Worm (Caenorhabditis elegans) whole organism, L1 larva: Measurements from ENCODE around the gene igeg-2.

ENCODE experiments used
- C16A3.4 ChIP-seq: fragments of 150-350 bp; optimal IDR thresholded peaks from 2 replicates; lab custom pipeline; 2014; ENCODE audit warnings: missing biosample characterization, missing genetic modification characterization
- ceh-8 ChIP-seq: fragments of 200-800 bp; sonication (Bioruptor generic); optimal IDR thresholded peaks from 2 replicates; lab custom pipeline; 2018; ENCODE audit warnings: mild to moderate bottlenecking, missing genetic modification characterization, moderate library complexity, missing compliant biosample characterization
- elt-2 ChIP-seq: sonication (generic microtip); optimal IDR thresholded peaks from 2 replicates; lab custom pipeline; 2016; ENCODE audit warnings: missing genetic modification characterization, mild to moderate bottlenecking, inconsistent platforms, missing compliant biosample characterization, missing genetic modification reagents
- hlh-17 ChIP-seq: fragments of 200-800 bp; sonication (Bioruptor generic); optimal IDR thresholded peaks from 2 replicates; lab custom pipeline; 2018; ENCODE audit warnings: missing genetic modification characterization, mild to moderate bottlenecking, missing compliant biosample characterization, moderate library complexity, borderline replicate concordance
- lsy-2 ChIP-seq, 2 experiments: fragments of 150-350 bp; optimal IDR thresholded peaks; 2 replicates each; lab custom pipeline; 2014; ENCODE audit warnings: missing biosample characterization in 2 of 2, missing genetic modification characterization in 2 of 2
- mep-1 ChIP-seq: fragments of 150-350 bp; optimal IDR thresholded peaks from 2 replicates; lab custom pipeline; 2014; ENCODE audit warnings: missing biosample characterization, missing genetic modification characterization
- nhr-90 ChIP-seq: sonication (generic microtip); optimal IDR thresholded peaks from 2 replicates; lab custom pipeline; 2016; ENCODE audit warnings: mild to moderate bottlenecking, missing genetic modification characterization, missing compliant biosample characterization; ENCODE audit not compliant: poor library complexity
- vab-15 ChIP-seq: sonication (generic microtip); optimal IDR thresholded peaks from 2 replicates; lab custom pipeline; 2017; ENCODE audit warnings: missing genotype, mild to moderate bottlenecking, missing genetic modification characterization, missing compliant biosample characterization

The igeg-2 gene

ce11 chrX:11400467-11401184, 45.8 kb downstream of the igeg-2 start:
- TF ChIP-seq mep-1 (tag; lab: Kevin White, UChicago) (no peak), nhr-90 (tag; lab: Kevin White, UChicago) (no peak), ceh-8 (no peak), vab-15 (tag; lab: Kevin White, UChicago) (no peak), hlh-17 (GFP tag; lab: Kevin White, UChicago) (no peak), elt-2 (tag; lab: Kevin White, UChicago) (peak; percentile 46), lsy-2 (tag; optimal IDR thresholded peaks at IDR 0.05; lab: Kevin White, UChicago) (no peak), C16A3.4 (tag; lab: Kevin White, UChicago) (no peak)
